Worm (Caenorhabditis elegans): ENCODE measurements around the gene F39B3.7.

ce11 chrX:17544349-17544936 is 22.8 kb downstream of the F39B3.7 start:
- 0 out of 2 replicates have a peak, but pooled peaks have one; percentile 77 for TF ChIP-seq lag-1 (GFP tag; IDR thresholded peaks at IDR 0.05)
- TF ChIP-seq ama-1 (optimal IDR thresholded peaks at IDR 0.05), result no peak
- TF ChIP-seq ama-1 (GFP tag; optimal IDR thresholded peaks at IDR 0.05), result no peak
- TF ChIP-seq nfyb-1 (GFP tag; IDR thresholded peaks at IDR 0.05), result peak; percentile 95
- no peak for TF ChIP-seq unc-130 (GFP tag; optimal IDR thresholded peaks at IDR 0.05)
- TF ChIP-seq lin-26 (GFP tag; IDR thresholded peaks at IDR 0.05), result peak; percentile 70

All from whole organism, young adult.